Worm (Caenorhabditis elegans) whole organism, mixed stage, embryonic: ENCODE measurements around the gene daf-28.

Experiments
- M03D4.4 ChIP-seq: sonication (generic microtip); optimal IDR thresholded peaks from 2 replicates; lab custom pipeline; 2017; ENCODE audit warnings: mild to moderate bottlenecking, missing genetic modification characterization, missing compliant biosample characterization
- bed-3 ChIP-seq: fragments of 200-800 bp; sonication (Bioruptor generic); optimal IDR thresholded peaks from 3 replicates; lab custom pipeline; 2018; ENCODE audit warnings: mild to moderate bottlenecking, missing genetic modification characterization, moderate library complexity, missing compliant biosample characterization
- blmp-1 ChIP-seq: fragments of 150-350 bp; optimal IDR thresholded peaks from 2 replicates; lab custom pipeline; 2014; ENCODE audit warnings: missing biosample characterization, missing genetic modification characterization
- ceh-39 ChIP-seq: fragments of 150-350 bp; optimal IDR thresholded peaks from 2 replicates; lab custom pipeline; 2014; ENCODE audit warnings: missing biosample characterization, missing genetic modification characterization
- ceh-43 ChIP-seq: fragments of 200-800 bp; sonication (Bioruptor generic); optimal IDR thresholded peaks from 2 replicates; lab custom pipeline; 2018; ENCODE audit warnings: mild to moderate bottlenecking, missing genetic modification characterization, moderate library complexity, missing compliant biosample characterization
- ceh-83 ChIP-seq: fragments of 200-800 bp; sonication (Bioruptor generic); optimal IDR thresholded peaks from 2 replicates; lab custom pipeline; 2018; ENCODE audit warnings: mild to moderate bottlenecking, missing genetic modification characterization, missing compliant biosample characterization
- ces-1 ChIP-seq: fragments of 150-350 bp; optimal IDR thresholded peaks from 2 replicates; lab custom pipeline; 2014; ENCODE audit warnings: missing biosample characterization, missing genetic modification reagents, missing genetic modification characterization
- cnd-1 ChIP-seq: fragments of 200-800 bp; sonication (Bioruptor generic); optimal IDR thresholded peaks from 2 replicates; lab custom pipeline; 2018; ENCODE audit warnings: mild to moderate bottlenecking, missing genetic modification characterization, missing compliant biosample characterization
- drap-1 ChIP-seq: fragments of 200-800 bp; sonication (Bioruptor generic); optimal IDR thresholded peaks from 3 replicates; lab custom pipeline; 2018; ENCODE audit warnings: mild to moderate bottlenecking, missing genetic modification characterization, missing compliant biosample characterization
- elt-1 ChIP-seq: sonication (generic microtip); optimal IDR thresholded peaks from 2 replicates; lab custom pipeline; 2017; ENCODE audit warnings: missing genetic modification characterization, mild to moderate bottlenecking, missing compliant biosample characterization, antibody characterized with exemption, moderate library complexity, borderline replicate concordance; ENCODE audit not compliant: insufficient read depth
- elt-3 ChIP-seq: fragments of 150-350 bp; optimal IDR thresholded peaks from 2 replicates; lab custom pipeline; 2014; ENCODE audit warnings: missing biosample characterization, missing genetic modification characterization
- flh-1 ChIP-seq: fragments of 200-800 bp; sonication (Bioruptor generic); optimal IDR thresholded peaks from 2 replicates; lab custom pipeline; 2018; ENCODE audit warnings: mild to moderate bottlenecking, missing genetic modification characterization, moderate library complexity, missing compliant biosample characterization
- ham-2 ChIP-seq: fragments of 200-800 bp; sonication (Bioruptor generic); optimal IDR thresholded peaks from 2 replicates; lab custom pipeline; 2018; ENCODE audit warnings: mild to moderate bottlenecking, missing genetic modification characterization, missing compliant biosample characterization
- hlh-1 ChIP-seq: fragments of 150-350 bp; optimal IDR thresholded peaks from 2 replicates; lab custom pipeline; 2014; ENCODE audit warnings: missing biosample characterization, missing genetic modification reagents, missing genetic modification characterization
- lin-13 ChIP-seq: fragments of 150-350 bp; optimal IDR thresholded peaks from 2 replicates; lab custom pipeline; 2014; ENCODE audit warnings: missing biosample characterization, missing genetic modification characterization
- lin-32 ChIP-seq: fragments of 200-800 bp; sonication (Bioruptor generic); optimal IDR thresholded peaks from 2 replicates; lab custom pipeline; 2018; ENCODE audit warnings: mild to moderate bottlenecking, missing genetic modification characterization, missing compliant biosample characterization
- lsy-2 ChIP-seq: fragments of 150-350 bp; optimal IDR thresholded peaks from 2 replicates; lab custom pipeline; 2014; ENCODE audit warnings: missing biosample characterization, missing genetic modification characterization
- mab-5 ChIP-seq: fragments of 150-350 bp; optimal IDR thresholded peaks from 2 replicates; lab custom pipeline; 2014; ENCODE audit warnings: missing biosample characterization, missing genetic modification characterization
- mep-1 ChIP-seq: fragments of 150-350 bp; optimal IDR thresholded peaks from 2 replicates; lab custom pipeline; 2017; ENCODE audit warnings: missing biosample characterization, missing genetic modification reagents, missing genetic modification characterization, inconsistent platforms
- nhr-2 ChIP-seq: fragments of 150-350 bp; optimal IDR thresholded peaks from 2 replicates; lab custom pipeline; 2014; ENCODE audit warnings: missing biosample characterization, missing genetic modification characterization
- nhr-237 ChIP-seq: fragments of 150-350 bp; optimal IDR thresholded peaks from 2 replicates; lab custom pipeline; 2014; ENCODE audit warnings: missing biosample characterization, missing genetic modification characterization
- nhr-28 ChIP-seq: fragments of 150-350 bp; optimal IDR thresholded peaks from 2 replicates; lab custom pipeline; 2014; ENCODE audit warnings: missing biosample characterization, missing genetic modification characterization
- pha-4 ChIP-seq: fragments of 150-350 bp; optimal IDR thresholded peaks from 2 replicates; lab custom pipeline; 2018; ENCODE audit warnings: missing biosample characterization, missing genetic modification reagents, missing genetic modification characterization
- sem-2 ChIP-seq: fragments of 200-800 bp; sonication (Bioruptor generic); optimal IDR thresholded peaks from 2 replicates; lab custom pipeline; 2018; ENCODE audit warnings: mild to moderate bottlenecking, missing genetic modification characterization, missing compliant biosample characterization
- snpc-4 ChIP-seq: fragments of 150-350 bp; optimal IDR thresholded peaks from 2 replicates; lab custom pipeline; 2014; ENCODE audit warnings: missing biosample characterization, missing genetic modification characterization
- sptf-1 ChIP-seq: sonication (generic microtip); optimal IDR thresholded peaks from 2 replicates; lab custom pipeline; 2017; ENCODE audit warnings: mild to moderate bottlenecking, missing genetic modification characterization, moderate library complexity, missing compliant biosample characterization
- tbx-8 ChIP-seq: fragments of 200-800 bp; sonication (Bioruptor generic); optimal IDR thresholded peaks from 2 replicates; lab custom pipeline; 2018; ENCODE audit warnings: mild to moderate bottlenecking, missing genetic modification characterization, moderate library complexity, missing compliant biosample characterization
- unc-120 ChIP-seq: sonication (generic microtip); optimal IDR thresholded peaks from 2 replicates; lab custom pipeline; 2017; ENCODE audit warnings: missing genetic modification characterization, missing compliant biosample characterization; ENCODE audit not compliant: poor library complexity, severe bottlenecking
- unc-39 ChIP-seq: fragments of 150-350 bp; optimal IDR thresholded peaks from 2 replicates; lab custom pipeline; 2014; ENCODE audit warnings: missing biosample characterization, missing genetic modification characterization
- unc-62 ChIP-seq: fragments of 150-350 bp; optimal IDR thresholded peaks from 2 replicates; lab custom pipeline; 2014; ENCODE audit warnings: missing biosample characterization, missing genetic modification reagents, missing genetic modification characterization
- zip-8 ChIP-seq: fragments of 150-350 bp; optimal IDR thresholded peaks from 2 replicates; lab custom pipeline; 2014; ENCODE audit warnings: missing biosample characterization, missing genetic modification characterization
- ztf-11 ChIP-seq: fragments of 150-350 bp; optimal IDR thresholded peaks from 2 replicates; lab custom pipeline; 2014; ENCODE audit warnings: missing biosample characterization, missing genetic modification characterization

daf-28 gene

ce11 chrV:19814833-19815232 is at the start of gene daf-28:
TSS of gene daf-28 (plus strand) at chrV:19815133.
- no peak for TF ChIP-seq elt-1
- no peak for TF ChIP-seq sem-2 (GFP tag; lab: Kevin White, UChicago)
- no peak for TF ChIP-seq pha-4 (tag; lab: Kevin White, UChicago)
- no peak for TF ChIP-seq ceh-39
- no peak for TF ChIP-seq cnd-1 (tag; lab: Kevin White, UChicago)
- no peak for TF ChIP-seq mab-5 (tag; lab: Kevin White, UChicago)
- TF ChIP-seq nhr-28 (tag; lab: Kevin White, UChicago): no peak
- no peak for TF ChIP-seq tbx-8
- no peak for TF ChIP-seq bed-3 (GFP tag; lab: Kevin White, UChicago)
- TF ChIP-seq sptf-1 (tag; lab: Kevin White, UChicago): no peak
- no peak for TF ChIP-seq ceh-83 (GFP tag; lab: Kevin White, UChicago)
- TF ChIP-seq blmp-1: no peak
- TF ChIP-seq drap-1 (GFP tag; lab: Kevin White, UChicago): no peak

ce11 chrV:19767719-19768118 is 47.2 kb upstream of the daf-28 start:
- TF ChIP-seq nhr-28 (tag; lab: Kevin White, UChicago): no peak
- TF ChIP-seq sptf-1 (tag; lab: Kevin White, UChicago): no peak
- no peak for TF ChIP-seq pha-4 (tag; lab: Kevin White, UChicago)
- no peak for TF ChIP-seq ceh-39
- TF ChIP-seq lsy-2 (tag; lab: Kevin White, UChicago): no peak
- TF ChIP-seq nhr-237: no peak
- TF ChIP-seq M03D4.4 (tag; lab: Kevin White, UChicago): no peak
- no peak for TF ChIP-seq unc-62 (GFP tag; lab: Kevin White, UChicago)
- no peak for TF ChIP-seq unc-39 (tag; lab: Kevin White, UChicago)
- TF ChIP-seq ces-1 (GFP tag; lab: Kevin White, UChicago): no peak
- TF ChIP-seq drap-1 (GFP tag; lab: Kevin White, UChicago): no peak
- no peak for TF ChIP-seq cnd-1 (tag; lab: Kevin White, UChicago)
- TF ChIP-seq ztf-11 (tag; lab: Kevin White, UChicago): no peak
- no peak for TF ChIP-seq mep-1 (tag; lab: Kevin White, UChicago)
- TF ChIP-seq unc-120 (tag; lab: Kevin White, UChicago): no peak
- no peak for TF ChIP-seq ceh-43

- TF ChIP-seq lin-32 (GFP tag; lab: Kevin White, UChicago) (no peak), pha-4 (tag; lab: Kevin White, UChicago) (no peak), sptf-1 (tag; lab: Kevin White, UChicago) (no peak), lin-13 (no peak), bed-3 (GFP tag; lab: Kevin White, UChicago) (no peak), hlh-1 (no peak), ham-2 (GFP tag; lab: Kevin White, UChicago) (no peak), elt-1 (no peak), nhr-28 (tag; lab: Kevin White, UChicago) (no peak), sem-2 (GFP tag; lab: Kevin White, UChicago) (no peak), lsy-2 (tag; lab: Kevin White, UChicago) (no peak), ceh-43 (no peak), ceh-39 (no peak), ceh-83 (GFP tag; lab: Kevin White, UChicago) (no peak), flh-1 (GFP tag; lab: Kevin White, UChicago) (no peak), snpc-4 (tag; lab: Kevin White, UChicago) (no peak)
Observed at ce11 chrV:19771660-19772059, 43.3 kb upstream of the daf-28 start, which contains the start of gene M162.15. TSS of gene M162.15 (minus strand) at chrV:19771760.

- no peak for TF ChIP-seq tbx-8
- no peak for TF ChIP-seq ham-2 (GFP tag; lab: Kevin White, UChicago)
- no peak for TF ChIP-seq ceh-83 (GFP tag; lab: Kevin White, UChicago)
- no peak for TF ChIP-seq nhr-2 (tag; lab: Kevin White, UChicago)
Observed at ce11 chrV:19777227-19777626, 37.7 kb upstream of the daf-28 start, which contains the start of gene fbxa-118. TSS of gene fbxa-118 (minus strand) at chrV:19777327.

- TF ChIP-seq nhr-2 (tag; lab: Kevin White, UChicago) (no peak), snpc-4 (tag; lab: Kevin White, UChicago) (no peak), zip-8 (no peak), hlh-1 (no peak), flh-1 (GFP tag; lab: Kevin White, UChicago) (no peak), blmp-1 (no peak), elt-3 (tag; lab: Kevin White, UChicago) (no peak), tbx-8 (no peak), ham-2 (GFP tag; lab: Kevin White, UChicago) (no peak), bed-3 (GFP tag; lab: Kevin White, UChicago) (no peak), lin-13 (no peak), ceh-43 (no peak), nhr-28 (tag; lab: Kevin White, UChicago) (no peak), pha-4 (tag; lab: Kevin White, UChicago) (no peak), nhr-237 (no peak), lin-32 (GFP tag; lab: Kevin White, UChicago) (no peak), mep-1 (tag; lab: Kevin White, UChicago) (no peak), lsy-2 (tag; lab: Kevin White, UChicago) (no peak)
Observed at ce11 chrV:19778608-19779007, 36.3 kb upstream of the daf-28 start, which contains the start of gene fbxa-194. TSS of gene fbxa-194 (minus strand) at chrV:19778708.
